Fruit fly (Drosophila melanogaster) whole organism, larva: Measurements from ENCODE around the gene pes.
"Not testable (repeated sequence)": the region's sequence is repeated elsewhere in the genome, so short reads cannot be mapped to it uniquely, and the experiment has no call there.

Source experiments
- noc ChIP-seq: fragments of 200-800 bp; sonication (Bioruptor generic); optimal IDR thresholded peaks from 3 replicates; lab custom pipeline; 2019; ENCODE audit warnings: missing biosample characterization, mild to moderate bottlenecking, missing genetic modification characterization, moderate library complexity

pes gene

DNA sequence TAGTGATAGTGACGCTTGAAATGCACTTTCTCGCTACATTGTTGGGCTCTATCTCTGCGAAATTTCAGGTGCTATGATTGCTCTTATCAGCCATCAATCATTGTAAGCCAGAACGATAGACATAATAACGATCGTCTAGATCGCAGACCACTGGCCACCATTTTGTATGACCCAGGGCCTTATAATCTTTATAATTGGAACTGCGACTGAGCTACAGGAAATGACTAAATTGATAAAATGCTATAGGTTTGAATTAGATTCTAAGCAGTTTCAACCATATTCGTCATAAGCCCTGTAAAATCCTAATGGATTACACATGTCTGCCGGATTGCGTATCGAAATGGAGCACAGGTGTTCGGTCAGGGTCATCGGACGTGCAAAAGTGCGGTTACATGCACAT lies 4.1 kb downstream of the pes start:
- peak; percentile 22 for TF ChIP-seq noc (tag; lab: Kevin White, UChicago)

DNA sequence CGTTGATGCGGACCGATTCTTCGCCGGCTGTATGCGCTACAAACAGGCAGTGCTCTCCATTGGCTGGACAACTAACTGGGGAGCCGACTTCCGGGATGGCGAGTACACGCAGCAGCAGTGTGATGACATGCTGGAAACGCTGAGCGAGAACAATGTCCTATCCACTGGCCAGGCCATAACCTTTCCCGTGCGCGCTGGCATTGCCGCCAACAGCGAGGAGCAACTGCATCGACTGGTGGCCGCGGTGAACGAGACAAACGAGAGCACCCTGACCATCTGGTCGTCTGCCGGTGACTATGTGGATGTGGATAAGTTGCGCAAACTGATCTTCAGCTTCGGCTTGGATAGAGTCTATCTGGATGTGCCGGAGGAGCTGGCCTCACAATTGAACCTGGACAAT lies 7.8 kb downstream of the pes start:
- no peak for TF ChIP-seq noc (tag; lab: Kevin White, UChicago)

DNA sequence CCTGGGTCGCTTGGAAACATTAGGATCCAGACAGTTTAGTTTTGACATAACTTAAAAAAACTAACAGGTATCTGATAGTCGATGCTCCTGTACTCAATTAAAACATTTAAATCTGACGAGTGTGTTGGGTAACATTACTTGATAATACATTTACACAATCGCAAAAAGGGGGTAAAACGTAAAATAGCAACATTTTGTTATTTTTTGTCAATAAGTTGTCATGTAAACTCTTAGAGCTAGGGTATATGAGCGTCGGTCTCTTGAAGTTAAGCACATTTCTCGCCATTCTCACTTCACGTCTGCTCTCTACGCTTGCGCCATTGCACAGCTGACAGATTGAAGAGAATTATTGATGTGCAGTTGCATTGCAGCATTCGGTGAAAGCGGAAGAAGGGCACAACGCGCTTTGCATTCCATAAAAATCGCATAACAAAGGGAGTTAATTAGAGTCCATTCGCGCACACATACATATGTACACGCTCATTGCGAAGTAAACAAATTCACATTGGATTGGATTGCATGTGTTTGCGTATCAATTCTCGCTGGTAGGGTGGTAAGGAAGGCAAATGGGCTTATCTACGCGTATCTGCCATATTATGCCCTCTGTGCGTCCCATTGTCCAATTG lies 9.0 kb downstream of the pes start:
- no peak for TF ChIP-seq noc (tag; lab: Kevin White, UChicago)

DNA sequence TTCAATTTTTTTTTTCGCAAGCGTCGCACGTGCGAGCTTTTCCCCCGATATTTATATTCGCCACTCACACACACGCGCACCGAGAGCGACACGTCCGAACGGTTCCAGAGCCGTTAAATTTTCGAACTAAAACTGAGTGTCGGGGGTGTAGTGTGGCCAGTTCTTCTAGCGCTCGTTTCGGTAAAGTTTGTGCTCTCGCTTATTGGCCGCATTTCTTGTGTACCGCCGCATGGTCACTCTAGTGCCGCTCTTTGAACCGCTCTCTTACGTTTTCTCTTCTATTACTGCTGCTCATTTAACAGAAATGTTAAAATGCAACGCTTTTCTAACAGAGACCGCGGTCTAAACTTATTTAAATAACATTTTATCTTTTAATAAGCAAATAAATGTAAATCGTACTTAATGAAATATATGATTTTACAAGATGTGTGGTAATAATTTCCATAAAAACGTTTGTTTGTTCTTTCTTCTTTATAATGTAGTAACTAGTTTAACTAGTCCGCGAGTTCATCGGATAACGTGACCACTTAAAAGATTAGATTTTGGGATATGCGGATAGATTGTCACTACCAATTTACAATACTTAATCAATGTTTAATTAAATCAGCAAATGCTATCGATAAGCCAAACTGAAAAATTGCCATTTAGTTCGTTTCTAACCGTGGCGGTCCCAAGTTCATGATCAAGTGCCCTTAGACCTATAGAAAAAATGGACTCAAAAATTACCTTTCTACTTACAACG lies 9.8 kb downstream of the pes start, which contains the start of gene Snoo:
Gene Snoo (minus strand): TSS at position 138 of the 742 bp plus-strand sequence.
- no peak for TF ChIP-seq noc (tag; lab: Kevin White, UChicago)

DNA sequence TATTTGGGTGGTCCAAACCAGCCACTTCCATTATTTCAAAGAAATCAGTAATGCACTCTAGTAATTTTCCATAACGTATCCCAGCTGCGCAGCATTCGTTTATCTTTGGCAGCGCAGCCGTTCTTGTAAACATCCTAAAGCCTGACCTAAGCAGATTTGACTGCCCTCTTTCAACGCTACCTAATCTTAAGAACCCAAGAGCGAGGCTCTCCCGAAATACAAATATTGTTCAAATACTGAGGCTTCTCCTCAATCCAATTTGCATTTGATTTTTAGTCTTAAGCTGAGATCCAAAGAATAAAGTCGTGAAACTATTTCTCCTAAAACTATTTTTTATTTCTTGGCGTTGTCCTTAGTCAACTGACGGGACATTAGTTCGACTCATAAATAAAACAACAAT lies 10.3 kb downstream of the pes start, which contains the start of gene CG7231:
Gene CG7231 (plus strand): TSS at position 301 of the 400 bp plus-strand sequence.
- TF ChIP-seq noc (tag; lab: Kevin White, UChicago) = not testable (repeated sequence)

DNA sequence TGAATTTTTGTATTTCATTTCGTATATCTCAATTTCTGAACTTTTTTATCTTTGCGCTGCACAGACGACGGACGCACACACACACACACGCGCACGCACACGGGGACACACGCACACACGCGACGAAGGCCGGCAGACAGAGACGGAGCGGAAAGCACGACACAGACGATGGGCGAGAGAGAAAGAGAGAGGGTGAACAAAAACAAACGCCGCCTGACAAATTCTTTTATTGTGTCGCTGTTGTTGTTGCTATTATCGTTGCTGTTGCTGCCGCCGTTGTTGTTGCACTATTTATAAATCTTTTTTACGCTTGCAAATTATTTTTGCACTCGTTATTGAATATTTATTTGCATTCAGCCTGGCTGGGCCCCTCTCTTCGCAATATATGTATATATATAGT lies 17.2 kb downstream of the pes start:
- TF ChIP-seq noc (tag; lab: Kevin White, UChicago) = no peak

DNA sequence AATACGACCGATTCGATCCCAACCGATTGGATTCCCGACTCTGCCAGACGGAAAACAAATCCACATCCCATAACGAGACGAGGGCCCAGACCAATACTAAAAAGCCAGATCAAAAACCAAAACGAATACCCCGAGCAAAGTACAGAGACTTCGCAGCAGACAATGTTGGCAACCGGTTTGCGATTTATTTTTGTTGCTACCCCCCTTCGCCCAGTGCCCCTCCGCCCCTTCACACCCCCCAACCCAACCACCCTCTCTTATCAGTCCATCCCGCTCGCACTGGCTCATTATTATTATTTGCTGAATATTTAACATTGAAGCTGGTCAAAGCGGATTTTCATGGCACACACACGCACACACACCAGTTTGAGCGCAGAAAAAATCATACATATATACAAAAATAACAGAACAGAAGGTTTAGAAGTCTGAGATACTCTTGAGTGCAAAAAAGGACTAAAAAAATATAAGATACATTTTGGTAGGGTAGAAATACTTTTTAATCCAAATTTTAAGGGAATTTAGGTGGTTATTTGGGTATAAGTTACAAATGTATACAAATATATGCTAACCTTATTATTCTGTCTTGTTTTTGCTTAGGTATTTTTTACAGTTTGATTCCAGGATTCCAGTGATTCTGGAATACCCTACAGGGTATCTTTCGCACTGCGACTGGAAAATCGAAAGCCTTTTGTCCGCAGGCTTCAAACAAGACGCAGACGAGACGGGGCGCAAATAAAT lies 20.3 kb downstream of the pes start:
- no peak for TF ChIP-seq noc (tag; lab: Kevin White, UChicago)

DNA sequence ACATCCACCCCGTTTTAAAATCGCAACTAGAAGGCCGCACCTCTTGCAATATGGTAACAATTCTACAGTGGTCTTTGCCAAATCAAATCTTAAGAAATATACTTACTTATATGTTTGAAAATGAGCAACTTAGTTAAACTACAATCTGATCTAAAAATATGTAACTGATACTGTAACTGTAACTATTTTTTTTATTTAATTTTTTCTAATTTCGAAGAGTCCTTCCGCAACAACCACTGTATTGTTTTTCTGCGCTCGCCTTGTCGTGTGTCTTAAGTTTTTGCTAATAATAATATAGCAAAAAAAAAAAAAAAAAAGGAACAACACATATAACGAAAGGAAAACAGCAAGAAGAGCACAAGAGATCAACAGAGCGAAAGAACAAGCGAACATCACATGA lies 22.6 kb downstream of the pes start:
- no peak for TF ChIP-seq noc (tag; lab: Kevin White, UChicago)

DNA sequence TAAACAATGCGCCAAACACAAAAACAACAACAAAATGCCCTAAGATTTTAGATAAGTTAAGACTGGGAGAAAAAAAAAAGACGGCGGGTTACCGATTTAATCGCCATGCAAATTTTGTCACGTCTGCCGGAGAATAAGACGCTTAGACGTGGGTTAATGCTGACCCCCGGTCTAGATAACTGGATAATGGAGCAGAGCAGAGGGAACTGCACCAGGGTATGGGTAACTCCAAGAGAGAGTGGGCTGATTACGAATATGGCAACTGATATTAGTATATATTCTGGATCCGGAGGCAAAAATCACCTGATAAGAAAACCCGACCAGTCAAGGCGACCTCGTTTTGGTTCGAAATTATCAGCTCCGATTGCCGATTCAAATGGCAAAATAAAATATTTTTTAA lies 24.0 kb downstream of the pes start:
- peak; percentile 5 for TF ChIP-seq noc (tag; lab: Kevin White, UChicago)

DNA sequence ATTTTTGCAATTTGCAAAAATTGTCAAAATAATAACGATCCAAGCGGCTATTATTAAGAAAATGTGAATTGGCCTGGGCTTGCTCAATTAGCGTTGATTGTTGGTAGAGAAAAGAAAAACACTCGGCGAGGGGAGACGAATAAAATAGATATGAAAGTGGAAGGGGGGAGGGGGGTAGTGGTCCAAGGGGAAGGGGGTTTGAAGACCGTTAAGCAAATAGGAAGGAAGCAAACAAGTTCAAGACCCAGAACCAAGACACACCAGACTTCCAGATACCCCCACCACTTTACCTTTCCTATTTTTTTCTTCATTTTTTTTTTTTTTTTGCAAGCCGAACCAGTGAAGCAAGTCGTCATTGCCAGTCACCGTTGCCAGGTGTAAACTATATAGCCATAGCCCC lies 24.7 kb downstream of the pes start:
- no peak for TF ChIP-seq noc (tag; lab: Kevin White, UChicago)

DNA sequence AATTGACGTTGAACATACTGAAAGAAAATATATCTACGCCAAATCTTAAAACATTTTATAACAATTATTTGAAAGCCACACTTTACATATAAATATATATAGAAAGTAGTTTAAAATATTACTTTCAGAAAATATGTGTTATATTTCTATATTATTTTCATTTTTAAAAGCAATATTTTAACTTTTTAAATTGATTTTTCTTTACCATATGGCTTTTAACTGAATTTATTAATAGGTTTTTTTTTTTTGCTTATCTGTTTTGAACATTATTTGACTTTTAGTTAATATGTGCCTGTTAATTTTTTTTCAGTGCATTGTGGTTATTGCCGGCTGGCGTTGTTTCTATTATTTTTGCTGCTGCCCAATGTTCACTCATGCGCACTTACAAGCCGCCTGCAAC lies 25.9 kb downstream of the pes start:
- TF ChIP-seq noc (tag; lab: Kevin White, UChicago) = no peak

DNA sequence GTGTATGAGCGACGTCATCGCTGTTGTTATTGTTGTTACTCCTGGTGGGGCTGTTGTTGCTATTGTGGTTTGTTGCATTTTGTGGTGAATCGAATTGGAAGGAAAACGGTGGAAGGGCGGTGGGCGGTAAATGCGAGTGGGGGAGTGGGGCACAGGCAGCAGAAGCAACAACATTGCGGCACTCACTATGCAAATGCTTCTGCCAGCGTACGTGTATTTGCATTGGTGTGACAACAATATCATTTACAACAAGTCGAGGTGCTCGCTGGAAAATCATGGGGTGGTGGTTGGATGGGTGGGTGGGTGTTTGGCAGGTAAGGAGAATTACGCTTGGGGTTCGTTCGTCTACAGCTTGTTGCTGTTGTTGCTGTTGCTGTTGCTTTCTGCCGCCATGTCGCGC lies 26.3 kb downstream of the pes start:
- TF ChIP-seq noc (tag; lab: Kevin White, UChicago) = no peak

DNA sequence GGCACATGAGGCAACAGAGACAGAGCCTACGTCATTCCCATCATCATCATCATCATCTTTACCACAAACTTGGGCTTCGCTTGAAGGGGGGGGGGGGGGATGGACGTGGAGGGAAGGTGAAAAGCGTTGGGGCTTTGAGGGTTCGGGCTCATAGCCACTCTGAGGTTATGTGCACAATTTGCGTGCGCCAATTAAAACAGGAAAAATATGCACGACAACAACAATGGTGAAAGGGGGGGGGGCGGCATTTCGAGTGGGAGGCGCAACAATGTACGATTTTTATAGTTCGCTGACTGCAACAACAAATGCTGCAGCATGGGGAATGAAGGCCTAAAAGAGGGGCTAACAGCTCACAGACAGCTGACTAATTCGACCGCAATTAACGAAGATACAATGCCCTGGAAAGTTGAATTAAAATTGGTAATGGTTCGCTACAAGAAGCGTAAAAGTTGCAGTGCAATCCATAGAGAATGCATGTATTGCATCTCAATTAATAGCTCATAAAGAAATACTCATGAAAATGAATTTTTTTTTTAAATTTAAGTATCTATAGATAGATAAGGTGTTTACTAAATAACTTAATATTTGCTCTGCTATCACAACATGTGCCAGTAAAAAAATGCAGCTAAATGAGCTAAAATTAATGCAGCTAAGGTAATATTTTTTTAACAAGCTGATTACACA lies 27.0 kb downstream of the pes start:
- no peak for TF ChIP-seq noc (tag; lab: Kevin White, UChicago)

DNA sequence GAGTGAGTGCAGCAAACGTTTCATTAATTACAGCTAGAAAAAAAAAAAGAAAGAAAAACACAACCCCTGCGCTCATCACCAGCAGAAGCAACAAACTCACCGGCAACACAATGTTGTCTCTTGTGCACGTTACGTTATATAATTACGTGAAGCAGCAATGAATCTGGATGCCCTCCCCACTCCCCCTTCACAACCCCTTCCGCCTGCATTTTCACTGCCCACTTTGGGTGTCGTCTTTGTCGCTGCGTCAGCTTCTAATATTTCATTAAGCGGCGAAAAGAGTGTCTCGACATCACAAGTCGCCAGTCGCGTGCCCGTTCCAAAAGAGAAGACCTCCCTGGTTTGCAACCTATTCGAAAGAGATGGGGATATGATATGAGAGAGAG lies 27.5 kb downstream of the pes start:
- no peak for TF ChIP-seq noc (tag; lab: Kevin White, UChicago)

DNA sequence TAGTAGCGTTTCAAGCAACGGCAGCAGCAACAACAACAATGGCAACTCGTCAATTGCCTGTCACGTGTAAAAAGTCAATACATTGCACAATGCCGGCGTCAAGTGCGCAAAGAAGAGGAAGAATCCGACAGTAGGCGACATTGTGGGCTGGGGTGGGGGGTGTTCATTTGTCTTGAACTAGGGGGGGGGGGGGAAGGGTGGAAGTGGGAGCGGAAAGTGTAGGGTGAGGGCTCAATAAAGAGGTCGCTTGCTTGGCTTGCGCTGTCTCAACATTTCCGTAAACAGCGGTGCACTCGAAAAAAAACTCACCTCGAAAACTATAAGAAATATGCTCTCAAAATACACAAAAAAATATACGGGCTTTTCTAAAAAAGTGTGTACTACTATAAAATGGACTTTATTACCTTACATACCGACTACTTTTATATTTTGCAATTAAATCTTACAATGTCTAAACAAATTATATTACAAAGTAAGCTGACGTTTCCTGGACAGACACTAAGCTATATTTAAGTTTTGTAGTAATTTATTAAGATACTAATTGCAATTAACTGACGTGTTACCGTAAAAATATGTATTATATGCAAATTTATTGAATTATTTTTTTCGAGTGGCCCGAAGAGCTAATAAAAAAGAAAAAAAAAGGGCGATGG lies 28.1 kb downstream of the pes start:
- no peak for TF ChIP-seq noc (tag; lab: Kevin White, UChicago)
